Worm (Caenorhabditis elegans) whole organism, midembryonic: ENCODE results near the gene nhr-226.

ENCODE experiments used
- T22C8.4 ChIP-seq: fragments of 200-800 bp; sonication (Bioruptor generic); IDR thresholded peaks from 2 replicates; pipeline ENCODE4 v1.3.6; 2022; ENCODE audit warnings: missing genetic modification characterization, missing compliant biosample characterization
- cog-1 ChIP-seq: sonication (generic microtip); optimal IDR thresholded peaks from 2 replicates; lab custom pipeline; 2016; ENCODE audit warnings: missing genetic modification characterization, missing compliant biosample characterization
- flt-1 ChIP-seq: fragments of 200-800 bp; sonication (Bioruptor generic); IDR thresholded peaks from 2 replicates; pipeline ENCODE4 v1.3.6; 2022; ENCODE audit warnings: missing genetic modification characterization, missing compliant biosample characterization
- klf-2 ChIP-seq: fragments of 200-800 bp; sonication (Bioruptor generic); conservative IDR thresholded peaks from 2 replicates; pipeline ENCODE4 v1.3.6; 2022; ENCODE audit warnings: missing genetic modification reagents, missing genetic modification characterization, missing compliant biosample characterization
- ref-1 ChIP-seq: fragments of 200-800 bp; sonication (Bioruptor generic); conservative IDR thresholded peaks from 2 replicates; pipeline ENCODE4 v1.3.6; 2022; ENCODE audit warnings: missing genetic modification reagents, missing genetic modification characterization, missing compliant biosample characterization
- ztf-23 ChIP-seq: fragments of 200-800 bp; sonication (Bioruptor generic); IDR thresholded peaks from 2 replicates; pipeline ENCODE4 v1.3.6; 2022; ENCODE audit warnings: missing genetic modification reagents, missing genetic modification characterization, missing compliant biosample characterization
- ztf-29 ChIP-seq: fragments of 200-800 bp; sonication (Bioruptor generic); IDR thresholded peaks from 2 replicates; pipeline ENCODE4 v1.3.6; 2022; ENCODE audit warnings: missing genetic modification reagents, missing genetic modification characterization, missing compliant biosample characterization

ce11 chrV:2303775-2304174 lies 9.1 kb downstream of the nhr-226 start, which contains the start of gene irld-15:
- TF ChIP-seq flt-1 (GFP tag; lab: Robert Waterston, UW) (no peak), cog-1 (no peak), ztf-29 (GFP tag; lab: Robert Waterston, UW) (no peak), T22C8.4 (GFP tag; lab: Robert Waterston, UW) (no peak), klf-2 (GFP tag; lab: Robert Waterston, UW) (no peak), ref-1 (GFP tag; lab: Robert Waterston, UW) (no peak), ztf-23 (GFP tag; lab: Robert Waterston, UW) (no peak)
